Worm (Caenorhabditis elegans): ENCODE results near the gene Y22D7AL.16.
"Not testable (repeated sequence)": the region's sequence is repeated elsewhere in the genome, so short reads cannot be mapped to it uniquely, and the experiment has no call there.

DNA sequence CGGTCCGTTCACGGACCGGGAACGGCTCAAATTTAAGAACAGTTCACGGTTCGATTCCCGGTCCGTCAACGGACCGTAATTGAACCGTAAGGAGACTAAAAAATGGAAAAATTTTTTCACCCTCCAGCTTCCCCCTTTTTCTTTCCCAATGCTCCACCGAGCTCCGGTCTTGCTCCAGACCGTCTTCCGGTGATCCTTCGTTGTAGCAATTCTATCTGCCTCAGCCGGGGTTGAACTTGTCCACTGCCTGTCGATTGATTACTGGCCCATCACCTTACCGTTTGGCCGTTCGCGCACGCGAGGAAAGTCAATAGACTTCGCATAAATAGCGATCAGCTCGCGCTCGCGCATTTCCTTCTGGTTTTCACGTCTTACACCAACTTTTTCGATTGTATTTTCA, 42.2 kb upstream of the Y22D7AL.16 start:
- TF ChIP-seq rcor-1 (GFP tag; IDR thresholded peaks at IDR 0.05); F49E8.2 (tag; optimal IDR thresholded peaks at IDR 0.05; ENCODE audit: insufficient read depth); tbp1 (GFP tag; optimal IDR thresholded peaks at IDR 0.05); rpc-1 (optimal IDR thresholded peaks at IDR 0.05): not testable (repeated sequence)
- TF ChIP-seq rpc-1 (tag; optimal IDR thresholded peaks at IDR 0.05) (peak; percentile 6), Y95B8A.8 (GFP tag; IDR thresholded peaks at IDR 0.05) (0 out of 2 replicates have a peak, but pooled peaks have one; percentile 62)
